Worm (Caenorhabditis elegans): ENCODE results near the gene F53A9.3.

F53A9.3 gene

DNA sequence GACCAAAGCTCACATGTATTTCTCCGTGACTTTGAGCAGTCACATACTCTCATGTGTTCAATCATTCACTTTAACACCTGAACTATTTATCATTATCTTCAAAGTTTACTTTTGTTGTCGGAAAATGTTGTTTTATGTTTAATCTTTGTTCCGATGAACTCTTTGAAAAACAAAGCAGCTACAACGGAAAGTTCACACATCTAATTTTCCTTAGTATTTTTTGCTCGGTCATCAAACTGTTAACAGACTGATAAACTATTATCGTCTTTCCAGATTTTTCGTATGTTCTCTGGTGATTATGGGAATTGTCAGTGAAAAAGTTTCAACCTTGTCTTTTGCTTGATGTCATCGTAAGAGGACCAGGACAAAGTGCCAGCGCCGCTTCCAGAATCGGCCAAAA lies 47.8 kb downstream of the F53A9.3 start:
- TF ChIP-seq daf-16 (GFP tag; optimal IDR thresholded peaks at IDR 0.05), result no peak
- TF ChIP-seq daf-16 (tag; optimal IDR thresholded peaks at IDR 0.05), result peak; percentile 96
- TF ChIP-seq Y75B8A.6 (GFP tag; IDR thresholded peaks at IDR 0.05), result no peak
- no peak for TF ChIP-seq ztf-7 (tag; optimal IDR thresholded peaks at IDR 0.05)
- no peak for TF ChIP-seq zag-1 (tag; optimal IDR thresholded peaks at IDR 0.05)
- TF ChIP-seq T20F7.1 (GFP tag; optimal IDR thresholded peaks at IDR 0.05), result no peak
- TF ChIP-seq hlh-30 (tag; optimal IDR thresholded peaks at IDR 0.05; ENCODE audit: insufficient read depth), result peak; percentile 64
- no peak for TF ChIP-seq nhr-42 (GFP tag; IDR thresholded peaks at IDR 0.05)
- no peak for TF ChIP-seq lin-38 (GFP tag; IDR thresholded peaks at IDR 0.05)
- peak; percentile 38 for TF ChIP-seq hlh-11 (tag; optimal IDR thresholded peaks at IDR 0.05)
- TF ChIP-seq ama-1 (optimal IDR thresholded peaks at IDR 0.05), result no peak
- no peak for TF ChIP-seq jun-1 (tag; optimal IDR thresholded peaks at IDR 0.05)
- TF ChIP-seq dmd-6 (GFP tag; IDR thresholded peaks at IDR 0.05), result peak; percentile 29; the same call in 1 of the 2 replicates
- TF ChIP-seq Y105C5A.15 (GFP tag; IDR thresholded peaks at IDR 0.05), result no peak
- TF ChIP-seq hif-1 (tag; optimal IDR thresholded peaks at IDR 0.05), result no peak
- TF ChIP-seq nhr-25 (tag; optimal IDR thresholded peaks at IDR 0.05; ENCODE audit: borderline replicate concordance, insufficient read depth), result no peak
- TF ChIP-seq unc-39 (tag; optimal IDR thresholded peaks at IDR 0.05), result no peak
- peak; percentile 18 for TF ChIP-seq nhr-48 (tag; optimal IDR thresholded peaks at IDR 0.05)
- no peak for TF ChIP-seq php-3 (GFP tag; IDR thresholded peaks at IDR 0.05)
- TF ChIP-seq dve-1 (tag; optimal IDR thresholded peaks at IDR 0.05; ENCODE audit: insufficient read depth), result peak; percentile 89
- peak; percentile 24 for TF ChIP-seq nhr-28 (tag; optimal IDR thresholded peaks at IDR 0.05)
- no peak for TF ChIP-seq ceh-20 (GFP tag; IDR thresholded peaks at IDR 0.05)
- TF ChIP-seq mxl-2 (GFP tag; conservative IDR thresholded peaks at IDR 0.05), result no peak
- no peak for TF ChIP-seq aha-1 (tag)
- no peak for TF ChIP-seq lin-1 (GFP tag; IDR thresholded peaks at IDR 0.05)
- no peak for TF ChIP-seq ceh-62 (tag; optimal IDR thresholded peaks at IDR 0.05)

Data from whole organism, L4 larva.